Fruit fly (Drosophila melanogaster) whole organism, embryonic: Measurements from ENCODE around the gene janB.

ENCODE experiments used
- Antp ChIP-seq: fragments of 200-800 bp; sonication (Bioruptor generic); optimal IDR thresholded peaks from 3 replicates; lab custom pipeline; 2016; ENCODE audit warnings: missing biosample characterization, missing genetic modification characterization
- CG12659 ChIP-seq: fragments of 200-800 bp; sonication (Bioruptor generic); optimal IDR thresholded peaks from 3 replicates; lab custom pipeline; 2017; ENCODE audit warnings: mild to moderate bottlenecking, missing biosample characterization, missing genetic modification reagents, missing genetic modification characterization
- CG12744 ChIP-seq: fragments of 200-800 bp; sonication (Bioruptor generic); optimal IDR thresholded peaks from 2 replicates; lab custom pipeline; 2016; ENCODE audit warnings: missing biosample characterization, missing genetic modification characterization
- CG13287 ChIP-seq: fragments of 200-800 bp; sonication (Bioruptor generic); IDR thresholded peaks from 2 replicates; pipeline ENCODE4 v1.3.6; 2022; ENCODE audit warnings: missing biosample characterization, missing genetic modification characterization; ENCODE audit not compliant: partially characterized antibody
- CG14860 ChIP-seq: fragments of 200-800 bp; sonication (Bioruptor generic); IDR thresholded peaks from 3 replicates; pipeline ENCODE4 v1.3.6; 2022; ENCODE audit warnings: missing biosample characterization, missing genetic modification characterization; ENCODE audit not compliant: partially characterized antibody
- CG15514 ChIP-seq: fragments of 200-800 bp; sonication (Bioruptor generic); optimal IDR thresholded peaks from 3 replicates; lab custom pipeline; 2017; ENCODE audit warnings: missing biosample characterization, missing genetic modification characterization, mild to moderate bottlenecking, moderate library complexity, missing genetic modification reagents
- CG18011 ChIP-seq: fragments of 200-800 bp; sonication (Bioruptor generic); optimal IDR thresholded peaks from 2 replicates; lab custom pipeline; 2017; ENCODE audit warnings: missing biosample characterization, missing genetic modification characterization, mild to moderate bottlenecking, moderate library complexity, missing genotype
- CG18262 ChIP-seq: fragments of 200-800 bp; optimal IDR thresholded peaks from 3 replicates; lab custom pipeline; 2019; ENCODE audit warnings: missing biosample characterization, mild to moderate bottlenecking, missing genetic modification characterization, moderate library complexity
- CG2875 ChIP-seq: fragments of 200-800 bp; sonication (Bioruptor generic); optimal IDR thresholded peaks from 2 replicates; lab custom pipeline; 2017; ENCODE audit warnings: missing biosample characterization, mild to moderate bottlenecking, missing genetic modification characterization, missing genetic modification reagents
- CG31388 ChIP-seq: fragments of 200-800 bp; sonication (Bioruptor generic); optimal IDR thresholded peaks from 2 replicates; lab custom pipeline; 2016; ENCODE audit warnings: missing biosample characterization, missing genetic modification characterization
- CG31441 ChIP-seq: fragments of 200-800 bp; sonication (Bioruptor generic); IDR thresholded peaks from 2 replicates; pipeline ENCODE4 v1.3.6; 2022; ENCODE audit warnings: missing biosample characterization, missing genetic modification characterization
- CG32532 ChIP-seq: fragments of 200-800 bp; sonication (Bioruptor generic); IDR thresholded peaks from 2 replicates; pipeline ENCODE4 v1.3.6; 2022; ENCODE audit warnings: missing biosample characterization, missing genetic modification characterization
- CG34224 ChIP-seq: fragments of 200-800 bp; sonication (Bioruptor generic); IDR thresholded peaks from 3 replicates; pipeline ENCODE4 v1.3.6; 2022; ENCODE audit warnings: missing biosample characterization, missing genetic modification characterization; ENCODE audit not compliant: partially characterized antibody
- CG3838 ChIP-seq: fragments of 200-800 bp; sonication (Bioruptor generic); optimal IDR thresholded peaks from 3 replicates; lab custom pipeline; 2016; ENCODE audit warnings: missing biosample characterization, missing genetic modification characterization
- CG3995 ChIP-seq: fragments of 200-800 bp; sonication (Bioruptor generic); optimal IDR thresholded peaks from 3 replicates; lab custom pipeline; 2016; ENCODE audit warnings: missing biosample characterization, missing genetic modification characterization
- CG43689 ChIP-seq: fragments of 200-800 bp; sonication (Bioruptor generic); IDR thresholded peaks from 2 replicates; pipeline ENCODE4 v1.3.6; 2022; ENCODE audit warnings: missing biosample characterization, missing genetic modification characterization
- CG4404 ChIP-seq: fragments of 200-800 bp; sonication (Bioruptor generic); IDR thresholded peaks from 2 replicates; pipeline ENCODE4 v1.3.6; 2022; ENCODE audit warnings: missing biosample characterization, missing genetic modification characterization
- CG4617 ChIP-seq: fragments of 200-800 bp; sonication (Bioruptor generic); optimal IDR thresholded peaks from 3 replicates; lab custom pipeline; 2016; ENCODE audit warnings: missing biosample characterization, missing genetic modification characterization, borderline replicate concordance
- CG4707 ChIP-seq: fragments of 200-800 bp; sonication (Bioruptor generic); optimal IDR thresholded peaks from 2 replicates; lab custom pipeline; 2018; ENCODE audit warnings: missing biosample characterization, mild to moderate bottlenecking, missing genetic modification characterization, moderate library complexity
- CG4820 ChIP-seq: fragments of 200-800 bp; sonication (Bioruptor generic); optimal IDR thresholded peaks from 3 replicates; lab custom pipeline; 2016; ENCODE audit warnings: missing biosample characterization, missing genetic modification characterization
- CG8281 ChIP-seq: fragments of 200-800 bp; sonication (Bioruptor generic); optimal IDR thresholded peaks from 2 replicates; lab custom pipeline; 2018; ENCODE audit warnings: missing biosample characterization, mild to moderate bottlenecking, missing genetic modification characterization, moderate library complexity
- CG8478 ChIP-seq: fragments of >200 bp; optimal IDR thresholded peaks from 2 replicates; lab custom pipeline; 2018
- CG9437 ChIP-seq: fragments of 200-800 bp; sonication (Bioruptor generic); optimal IDR thresholded peaks from 2 replicates; lab custom pipeline; 2018; ENCODE audit warnings: missing biosample characterization, mild to moderate bottlenecking, missing genetic modification characterization
- CG9609 ChIP-seq: fragments of 200-800 bp; sonication (Bioruptor generic); optimal IDR thresholded peaks from 3 replicates; lab custom pipeline; 2016; ENCODE audit warnings: missing biosample characterization, missing genetic modification characterization
- CG9932 ChIP-seq: fragments of 200-800 bp; sonication (Bioruptor generic); IDR thresholded peaks from 2 replicates; pipeline ENCODE4 v1.3.6; 2022; ENCODE audit warnings: missing biosample characterization, missing genetic modification characterization
- Dbx ChIP-seq: fragments of 200-800 bp; sonication (Bioruptor generic); IDR thresholded peaks from 3 replicates; pipeline ENCODE4 v1.3.6; 2022; ENCODE audit warnings: missing biosample characterization, missing genetic modification characterization
- Dll ChIP-seq: fragments of 200-800 bp; sonication (Bioruptor generic); IDR thresholded peaks from 4 replicates; pipeline ENCODE4 v1.3.6; 2022; ENCODE audit warnings: missing biosample characterization, missing genetic modification characterization; ENCODE audit not compliant: partially characterized antibody
- Dref ChIP-seq: fragments of 200-800 bp; sonication (Bioruptor generic); IDR thresholded peaks from 2 replicates; pipeline ENCODE4 v1.3.6; 2022; ENCODE audit warnings: missing biosample characterization, missing genetic modification characterization
- Fer1 ChIP-seq: fragments of 200-800 bp; sonication (Bioruptor generic); optimal IDR thresholded peaks from 2 replicates; lab custom pipeline; 2017; ENCODE audit warnings: missing biosample characterization, mild to moderate bottlenecking, missing genetic modification characterization
- NFAT ChIP-seq: fragments of 200-800 bp; sonication (Bioruptor generic); IDR thresholded peaks from 2 replicates; pipeline ENCODE4 v1.3.6; 2022; ENCODE audit warnings: missing biosample characterization, missing genetic modification characterization
- Nf-YC ChIP-seq: fragments of 200-800 bp; optimal IDR thresholded peaks from 3 replicates; lab custom pipeline; 2019; ENCODE audit warnings: missing biosample characterization, mild to moderate bottlenecking, missing genetic modification characterization, moderate library complexity
- Rx ChIP-seq: fragments of 200-800 bp; sonication (Bioruptor generic); IDR thresholded peaks from 2 replicates; pipeline ENCODE4 v1.3.6; 2022; ENCODE audit warnings: missing biosample characterization, missing genetic modification characterization
- Side ChIP-seq: fragments of 200-800 bp; sonication (Bioruptor generic); optimal IDR thresholded peaks from 2 replicates; lab custom pipeline; 2016; ENCODE audit warnings: missing biosample characterization, missing genetic modification characterization
- Sin3A ChIP-seq: fragments of >200 bp; optimal IDR thresholded peaks from 2 replicates; lab custom pipeline; 2018
- Spps ChIP-seq: fragments of 200-800 bp; sonication (Bioruptor generic); optimal IDR thresholded peaks from 2 replicates; lab custom pipeline; 2018; ENCODE audit warnings: missing biosample characterization, mild to moderate bottlenecking, missing genetic modification characterization
- abd-A ChIP-seq: fragments of 200-800 bp; sonication (Bioruptor generic); optimal IDR thresholded peaks from 3 replicates; lab custom pipeline; 2019; ENCODE audit warnings: missing biosample characterization, mild to moderate bottlenecking, missing genetic modification characterization, moderate library complexity
- bab2 ChIP-seq: fragments of 200-800 bp; sonication (Bioruptor generic); optimal IDR thresholded peaks from 2 replicates; lab custom pipeline; 2016; ENCODE audit warnings: missing biosample characterization, missing genetic modification characterization
- bcd ChIP-seq: fragments of 200-800 bp; sonication (Bioruptor generic); optimal IDR thresholded peaks from 2 replicates; lab custom pipeline; 2017; ENCODE audit warnings: missing biosample characterization, mild to moderate bottlenecking, missing genetic modification characterization
- bigmax ChIP-seq: fragments of 200-800 bp; sonication (Bioruptor generic); optimal IDR thresholded peaks from 2 replicates; lab custom pipeline; 2018; ENCODE audit warnings: missing biosample characterization, mild to moderate bottlenecking, missing genetic modification characterization
- crol ChIP-seq: fragments of 200-800 bp; sonication (Bioruptor generic); IDR thresholded peaks from 2 replicates; pipeline ENCODE4 v1.3.6; 2022; ENCODE audit warnings: missing biosample characterization, missing genetic modification characterization
- fd102C ChIP-seq: fragments of 200-800 bp; sonication (Bioruptor generic); optimal IDR thresholded peaks from 2 replicates; lab custom pipeline; 2018; ENCODE audit warnings: missing biosample characterization, mild to moderate bottlenecking, missing genetic modification characterization, moderate library complexity
- grn ChIP-seq: fragments of 200-800 bp; sonication (Bioruptor generic); optimal IDR thresholded peaks from 3 replicates; lab custom pipeline; 2017; ENCODE audit warnings: missing biosample characterization, missing genetic modification characterization
- nerfin-1 ChIP-seq: fragments of 200-800 bp; sonication (Bioruptor generic); optimal IDR thresholded peaks from 3 replicates; lab custom pipeline; 2019; ENCODE audit warnings: missing biosample characterization, mild to moderate bottlenecking, missing genetic modification characterization, moderate library complexity
- org-1 ChIP-seq: fragments of 200-800 bp; sonication (Bioruptor generic); optimal IDR thresholded peaks from 2 replicates; lab custom pipeline; 2017; ENCODE audit warnings: missing biosample characterization, missing genetic modification characterization
- otp ChIP-seq: fragments of 200-800 bp; sonication (Bioruptor generic); IDR thresholded peaks from 3 replicates; pipeline ENCODE4, ENCODE4 v1.3.6; 2022; ENCODE audit warnings: missing biosample characterization, missing genetic modification characterization
- ranshi ChIP-seq: fragments of 200-800 bp; sonication (Bioruptor generic); IDR thresholded peaks from 2 replicates; pipeline ENCODE4 v1.3.6; 2022; ENCODE audit warnings: missing biosample characterization, missing genetic modification characterization
- seq ChIP-seq: fragments of 200-800 bp; sonication (Bioruptor generic); IDR thresholded peaks from 2 replicates; pipeline ENCODE4 v1.3.6; 2022; ENCODE audit warnings: missing biosample characterization, missing genetic modification characterization
- sr ChIP-seq: fragments of 200-800 bp; sonication (Bioruptor generic); IDR thresholded peaks from 3 replicates; pipeline ENCODE4 v1.3.6; 2022; ENCODE audit warnings: missing biosample characterization, missing genetic modification characterization
- vvl ChIP-seq: fragments of 200-800 bp; sonication (Bioruptor generic); IDR thresholded peaks from 2 replicates; pipeline ENCODE4 v1.3.6; 2022; ENCODE audit warnings: missing biosample characterization, missing genetic modification characterization

Gene janB

dm6 chr3R:30021559-30022451, 16.7 kb downstream of the janB start, which contains the start of gene Mgat2 (continued):
- TF ChIP-seq CG3838 (GFP tag; lab: Kevin White, UChicago), result no peak
- no peak for TF ChIP-seq crol
- no peak for TF ChIP-seq bcd (GFP tag; lab: Kevin White, UChicago)
- TF ChIP-seq Dref (GFP tag; lab: Robert Waterston, UW), result peak; percentile 77
- TF ChIP-seq CG13287 (GFP tag; lab: Robert Waterston, UW), result peak; percentile 93
- no peak for TF ChIP-seq CG18011 (GFP tag; lab: Kevin White, UChicago)
- TF ChIP-seq CG2875 (GFP tag; lab: Kevin White, UChicago), result peak; percentile 14
- TF ChIP-seq bab2 (GFP tag; lab: Kevin White, UChicago), result no peak
- peak; percentile 84 for TF ChIP-seq vvl
- no peak for TF ChIP-seq CG12744 (GFP tag; lab: Kevin White, UChicago)
- peak; percentile 3 for TF ChIP-seq CG3995 (GFP tag; lab: Kevin White, UChicago)
- TF ChIP-seq bigmax (GFP tag; lab: Kevin White, UChicago), result peak; percentile 15
- TF ChIP-seq CG4617, result peak; percentile 12
- TF ChIP-seq Spps (tag; lab: Kevin White, UChicago), result peak; percentile 63
- no peak for TF ChIP-seq CG15514 (GFP tag; lab: Kevin White, UChicago)
- peak; percentile 74 for TF ChIP-seq Fer1 (GFP tag; lab: Kevin White, UChicago)
- no peak for TF ChIP-seq otp (GFP tag; lab: Robert Waterston, UW)
- TF ChIP-seq CG34224 (GFP tag; lab: Robert Waterston, UW), result peak; percentile 97
- no peak for TF ChIP-seq fd102C (GFP tag; lab: Kevin White, UChicago)
- peak; percentile 58 for TF ChIP-seq CG8478
- 0 out of 2 replicates have a peak, but pooled peaks have one; percentile 20 for TF ChIP-seq Rx (GFP tag; lab: Robert Waterston, UW)
- TF ChIP-seq CG8281, result no peak
- peak; percentile 29 for TF ChIP-seq CG12659
- 0 out of 3 replicates have a peak, but pooled peaks have one; percentile 16 for TF ChIP-seq Dbx (GFP tag; lab: Robert Waterston, UW)
- TF ChIP-seq grn (GFP tag; lab: Kevin White, UChicago), result peak; percentile 27
- TF ChIP-seq Antp, result no peak
- TF ChIP-seq CG31388 (GFP tag; lab: Kevin White, UChicago), result no peak
- no peak for TF ChIP-seq CG4820 (GFP tag; lab: Kevin White, UChicago)
- TF ChIP-seq Sin3A (lab: Kevin White, UChicago), result no peak
- TF ChIP-seq Side, result peak; percentile 63
- TF ChIP-seq NFAT (GFP tag; lab: Robert Waterston, UW), result no peak
- peak; percentile 30 for TF ChIP-seq CG18262 (tag; lab: Kevin White, UChicago)
- TF ChIP-seq CG43689 (GFP tag; lab: Robert Waterston, UW), result no peak
- TF ChIP-seq abd-A, result peak; percentile 96
- TF ChIP-seq CG9932 (GFP tag; lab: Robert Waterston, UW), result peak; percentile 23; the same call in 1 of the 2 replicates
- TF ChIP-seq CG32532 (GFP tag; lab: Robert Waterston, UW), result peak; percentile 21; the same call in 1 of the 2 replicates
- TF ChIP-seq CG9437 (GFP tag; lab: Kevin White, UChicago), result no peak
- no peak for TF ChIP-seq org-1 (GFP tag; lab: Kevin White, UChicago)
- peak; percentile 62 for TF ChIP-seq CG4707
- TF ChIP-seq nerfin-1 (tag; lab: Kevin White, UChicago), result peak; percentile 84
- peak; percentile 55 for TF ChIP-seq Nf-YC (tag; lab: Kevin White, UChicago)
- TF ChIP-seq CG4404 (GFP tag; lab: Robert Waterston, UW), result no peak
- TF ChIP-seq CG9609 (GFP tag; lab: Kevin White, UChicago), result no peak
- peak; percentile 96 for TF ChIP-seq Dll (GFP tag; lab: Robert Waterston, UW)
- TF ChIP-seq sr, result 0 out of 3 replicates have a peak, but pooled peaks have one; percentile 35
- TF ChIP-seq CG31441 (GFP tag; lab: Robert Waterston, UW), result peak; percentile 48; the same call in 1 of the 2 replicates
- TF ChIP-seq ranshi (GFP tag; lab: Robert Waterston, UW), result no peak; the same call in 1 of the 2 replicates
- no peak for TF ChIP-seq seq (GFP tag; lab: Robert Waterston, UW)
- peak; percentile 71 for TF ChIP-seq CG14860
